Worm (Caenorhabditis elegans): ENCODE results near the gene srr-1.

Gene srr-1

DNA sequence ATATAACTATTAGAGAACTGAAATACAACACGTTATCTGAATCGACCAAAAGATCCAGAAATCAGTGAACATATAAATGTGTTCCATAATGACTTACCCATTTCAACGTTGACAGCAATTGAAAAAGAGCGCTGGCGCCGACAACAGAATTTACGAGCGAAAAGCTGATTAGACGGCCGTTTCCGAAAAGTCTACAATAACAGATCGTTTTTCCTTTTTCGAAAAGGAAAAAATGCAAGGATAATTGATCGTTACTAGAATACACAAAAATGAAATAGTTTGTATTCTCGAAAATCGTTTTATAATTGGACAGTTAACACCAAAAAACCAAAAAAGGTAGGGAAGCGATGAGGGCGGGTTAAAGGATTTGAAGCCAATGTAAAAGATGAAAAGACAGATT, at the start of gene srr-1:
TSS of gene srr-1 (minus strand) at position 101 of the 400 bp plus-strand sequence.
- TF ChIP-seq lin-13 (GFP tag; optimal IDR thresholded peaks at IDR 0.05) (no peak), lin-1 (GFP tag; IDR thresholded peaks at IDR 0.05) (no peak), nhr-237 (tag; optimal IDR thresholded peaks at IDR 0.05) (no peak), attf-4 (tag; optimal IDR thresholded peaks at IDR 0.05) (no peak), Y48G9A.11 (GFP tag; IDR thresholded peaks at IDR 0.05) (no peak), cey-2 (tag; optimal IDR thresholded peaks at IDR 0.05; ENCODE audit: borderline replicate concordance, insufficient read depth) (no peak)

- TF ChIP-seq zip-11 (GFP tag; IDR thresholded peaks at IDR 0.05) (no peak), nhr-48 (tag; optimal IDR thresholded peaks at IDR 0.05) (no peak), egl-27 (tag; optimal IDR thresholded peaks at IDR 0.05) (no peak), ceh-44 (GFP tag; IDR thresholded peaks at IDR 0.05) (no peak)
These were observed 42.1 kb upstream of the srr-1 start, which contains the start of gene C34B4.5 for ce11 chrV:13095654-13096053. C34B4.5 (plus strand) TSS chrV:13095954.

- TF ChIP-seq nhr-11 (tag; optimal IDR thresholded peaks at IDR 0.05) (no peak), nhr-77 (tag; optimal IDR thresholded peaks at IDR 0.05) (no peak), pqm-1 (tag; optimal IDR thresholded peaks at IDR 0.05) (no peak), mxl-3 (GFP tag; optimal IDR thresholded peaks at IDR 0.05) (no peak), ces-1 (GFP tag; optimal IDR thresholded peaks at IDR 0.05) (no peak), Y75B8A.6 (GFP tag; IDR thresholded peaks at IDR 0.05) (no peak), pha-4 (GFP tag; IDR thresholded peaks at IDR 0.05) (no peak), pha-4 (tag; optimal IDR thresholded peaks at IDR 0.05) (no peak), ceh-28 (tag; optimal IDR thresholded peaks at IDR 0.05) (no peak), zip-2 (tag; optimal IDR thresholded peaks at IDR 0.05) (no peak), lir-3 (tag; optimal IDR thresholded peaks at IDR 0.05) (no peak), F10B5.3 (tag; optimal IDR thresholded peaks at IDR 0.05) (no peak), daf-19 (GFP tag; conservative IDR thresholded peaks at IDR 0.05) (no peak), mxl-2 (GFP tag; conservative IDR thresholded peaks at IDR 0.05) (no peak), egl-43 (GFP tag; IDR thresholded peaks at IDR 0.05) (no peak)
These were observed 38.8 kb upstream of the srr-1 start, which contains the start of gene lurp-4 for ce11 chrV:13092349-13092748. lurp-4 (plus strand) TSS chrV:13092649.

ce11 chrV:13090130-13090770, 36.7 kb upstream of the srr-1 start, which contains the start of gene C34B4.4:
C34B4.4 (plus strand) TSS chrV:13090405.
- no peak for TF ChIP-seq aly-2 (tag; optimal IDR thresholded peaks at IDR 0.05)
- TF ChIP-seq dmd-9 (GFP tag; IDR thresholded peaks at IDR 0.05) = no peak
- TF ChIP-seq F49E8.2 (tag; optimal IDR thresholded peaks at IDR 0.05; ENCODE audit: borderline replicate concordance) = no peak
- 0 out of 2 replicates have a peak, but pooled peaks have one; percentile 42 for TF ChIP-seq ZK337.2 (GFP tag; IDR thresholded peaks at IDR 0.05)
- peak; percentile 4 for TF ChIP-seq mep-1 (tag; optimal IDR thresholded peaks at IDR 0.05)
- TF ChIP-seq nhr-111 (GFP tag; optimal IDR thresholded peaks at IDR 0.05) = peak; percentile 24
- 0 out of 2 replicates have a peak, but pooled peaks have one; percentile 7 for TF ChIP-seq ctbp-1 (GFP tag; IDR thresholded peaks at IDR 0.05)
- no peak for TF ChIP-seq daf-16 (GFP tag; optimal IDR thresholded peaks at IDR 0.05)
- TF ChIP-seq daf-16 (tag; optimal IDR thresholded peaks at IDR 0.05) = peak; percentile 14
- TF ChIP-seq fkh-10 (GFP tag; optimal IDR thresholded peaks at IDR 0.05) = no peak
- 0 out of 2 replicates have a peak, but pooled peaks have one; percentile 18 for TF ChIP-seq Y48G9A.11 (GFP tag; IDR thresholded peaks at IDR 0.05)
- no peak for TF ChIP-seq arid-1 (GFP tag; conservative IDR thresholded peaks at IDR 0.05)
- TF ChIP-seq ceh-62 (tag; optimal IDR thresholded peaks at IDR 0.05) = no peak
- peak; percentile 36 for TF ChIP-seq ama-1 (optimal IDR thresholded peaks at IDR 0.05)
- no peak for TF ChIP-seq lin-1 (GFP tag; IDR thresholded peaks at IDR 0.05)
- TF ChIP-seq lin-38 (GFP tag; IDR thresholded peaks at IDR 0.05) = peak; percentile 31; the same call in 1 of the 2 replicates
- no peak for TF ChIP-seq duxl-1 (tag; optimal IDR thresholded peaks at IDR 0.05; ENCODE audit: poor library complexity)
- TF ChIP-seq aha-1 (tag) = peak; percentile 90
- no peak for TF ChIP-seq F37D6.2 (tag; optimal IDR thresholded peaks at IDR 0.05)
- TF ChIP-seq daf-19 (GFP tag; conservative IDR thresholded peaks at IDR 0.05) = no peak
- peak; percentile 9 for TF ChIP-seq nhr-10 (tag; optimal IDR thresholded peaks at IDR 0.05)
- TF ChIP-seq sdz-12 (GFP tag; optimal IDR thresholded peaks at IDR 0.05) = no peak
- 0 out of 2 replicates have a peak, but pooled peaks have one; percentile 46 for TF ChIP-seq tra-1 (GFP tag; IDR thresholded peaks at IDR 0.05)
- no peak for TF ChIP-seq hlh-11 (tag; optimal IDR thresholded peaks at IDR 0.05)
- TF ChIP-seq spr-1 (tag; optimal IDR thresholded peaks at IDR 0.05) = no peak
